Fruit fly (Drosophila melanogaster): Measurements from ENCODE around the gene CG32588.

The CG32588 gene

dm6 chrX:15210086-15210485 is 3.6 kb upstream of the CG32588 start, which contains the start of gene CG5662:
Gene CG5662, plus strand, starts transcription at chrX:15210386.
- TF ChIP-seq Snoo (tag; optimal IDR thresholded peaks at IDR 0.05), result no peak
- TF ChIP-seq CG9948 (tag; optimal IDR thresholded peaks at IDR 0.05), result no peak
- TF ChIP-seq CG10348 (GFP tag; IDR thresholded peaks at IDR 0.05), result no peak
- no peak for TF ChIP-seq D1 (tag; optimal IDR thresholded peaks at IDR 0.05)
- no peak for TF ChIP-seq CG15710 (tag; optimal IDR thresholded peaks at IDR 0.05)
- no peak for TF ChIP-seq Pif1A (GFP tag; optimal IDR thresholded peaks at IDR 0.05)
- no peak for TF ChIP-seq gl (tag; optimal IDR thresholded peaks at IDR 0.05)
- TF ChIP-seq CG8159 (tag; optimal IDR thresholded peaks at IDR 0.05), result no peak
- no peak for TF ChIP-seq CG14655 (GFP tag; optimal IDR thresholded peaks at IDR 0.05)
- no peak for TF ChIP-seq Pif1B (GFP tag; optimal IDR thresholded peaks at IDR 0.05)
- TF ChIP-seq rn (GFP tag; IDR thresholded peaks at IDR 0.05), result no peak
- TF ChIP-seq CG17806 (tag; optimal IDR thresholded peaks at IDR 0.05), result no peak
- TF ChIP-seq CG13204 (GFP tag; optimal IDR thresholded peaks at IDR 0.05), result no peak
- no peak for TF ChIP-seq CG32121 (GFP tag; IDR thresholded peaks at IDR 0.05)
- no peak for TF ChIP-seq CG4496 (GFP tag; IDR thresholded peaks at IDR 0.05)
- no peak for TF ChIP-seq CG8301 (tag; optimal IDR thresholded peaks at IDR 0.05)
- TF ChIP-seq CG34367 (tag; optimal IDR thresholded peaks at IDR 0.05), result no peak
- no peak for TF ChIP-seq Ets98B (GFP tag; IDR thresholded peaks at IDR 0.05)

DNA sequence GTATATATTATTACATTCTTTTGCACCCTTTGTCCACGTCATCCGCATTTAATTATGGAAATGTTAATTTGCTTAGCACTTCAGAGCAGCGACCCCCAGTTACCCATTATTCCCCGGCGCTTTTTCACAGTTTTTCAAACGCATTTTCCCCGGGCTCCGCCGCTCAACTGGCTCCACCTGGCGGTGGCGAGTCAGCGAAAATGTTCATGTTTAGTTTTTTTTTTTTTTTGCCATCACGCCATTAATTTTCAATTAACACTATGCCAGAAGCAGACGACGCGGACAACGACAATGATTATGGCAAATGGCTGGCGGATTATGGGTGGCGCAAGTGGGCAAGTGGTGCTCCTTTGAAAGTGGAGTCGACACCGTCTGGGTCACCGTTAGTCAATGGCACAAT is 2.8 kb downstream of the CG32588 start:
- TF ChIP-seq CG12605 (GFP tag; IDR thresholded peaks at IDR 0.05), result no peak
- TF ChIP-seq CG4496 (GFP tag; IDR thresholded peaks at IDR 0.05), result no peak
- no peak for TF ChIP-seq Ets98B (GFP tag; IDR thresholded peaks at IDR 0.05)
- TF ChIP-seq CG34367 (tag; optimal IDR thresholded peaks at IDR 0.05), result no peak
- TF ChIP-seq Snoo (tag; optimal IDR thresholded peaks at IDR 0.05), result no peak
- TF ChIP-seq Pif1A (GFP tag; optimal IDR thresholded peaks at IDR 0.05), result no peak
- TF ChIP-seq Pif1B (GFP tag; optimal IDR thresholded peaks at IDR 0.05), result no peak
- no peak for TF ChIP-seq EcR (GFP tag; optimal IDR thresholded peaks at IDR 0.05)
- no peak for TF ChIP-seq CG13204 (GFP tag; optimal IDR thresholded peaks at IDR 0.05)
- no peak for TF ChIP-seq CG14655 (GFP tag; optimal IDR thresholded peaks at IDR 0.05)
- TF ChIP-seq CG8159 (tag; optimal IDR thresholded peaks at IDR 0.05), result no peak
- no peak for TF ChIP-seq D1 (tag; optimal IDR thresholded peaks at IDR 0.05)
- TF ChIP-seq CG15710 (tag; optimal IDR thresholded peaks at IDR 0.05), result no peak
- no peak for TF ChIP-seq CG10348 (GFP tag; IDR thresholded peaks at IDR 0.05)

DNA sequence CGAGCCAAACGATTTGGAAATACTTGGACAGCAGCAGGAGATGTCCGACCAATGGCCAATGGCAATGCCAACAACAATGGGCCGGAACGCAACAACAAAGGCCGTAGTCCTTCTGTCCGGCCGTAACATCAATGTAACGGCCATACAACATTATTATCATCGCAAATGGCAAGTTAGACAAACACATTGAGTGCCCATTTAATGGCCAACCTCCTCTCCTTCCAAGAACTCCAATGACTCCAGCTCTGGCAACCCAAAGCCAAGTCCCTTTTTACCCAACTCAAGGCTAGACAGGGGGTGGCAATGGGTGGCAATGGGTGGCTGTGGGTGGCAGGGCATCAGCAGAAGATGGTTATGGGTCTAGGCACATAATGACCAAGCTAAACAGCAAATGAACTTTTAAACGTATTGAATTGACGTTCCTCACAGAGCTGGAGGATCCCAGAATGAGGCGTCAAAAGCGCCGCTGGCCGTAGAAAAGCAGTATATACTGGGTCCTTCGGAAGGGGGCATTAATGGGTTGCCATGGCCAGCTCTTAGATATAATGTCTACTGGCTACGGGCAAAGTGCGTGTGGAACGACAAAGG is 6.5 kb downstream of the CG32588 start:
- TF ChIP-seq CG8301 (tag; optimal IDR thresholded peaks at IDR 0.05), result no peak

dm6 chrX:15175171-15175883 is 31.1 kb downstream of the CG32588 start, which contains the start of gene CG43737:
Gene CG43737, plus strand, starts transcription at chrX:15175441.
- TF ChIP-seq CG4496 (GFP tag; IDR thresholded peaks at IDR 0.05) (0 out of 3 replicates have a peak, but pooled peaks have one; percentile 27), Snoo (tag; optimal IDR thresholded peaks at IDR 0.05) (no peak), CG14655 (GFP tag; optimal IDR thresholded peaks at IDR 0.05) (no peak)

DNA sequence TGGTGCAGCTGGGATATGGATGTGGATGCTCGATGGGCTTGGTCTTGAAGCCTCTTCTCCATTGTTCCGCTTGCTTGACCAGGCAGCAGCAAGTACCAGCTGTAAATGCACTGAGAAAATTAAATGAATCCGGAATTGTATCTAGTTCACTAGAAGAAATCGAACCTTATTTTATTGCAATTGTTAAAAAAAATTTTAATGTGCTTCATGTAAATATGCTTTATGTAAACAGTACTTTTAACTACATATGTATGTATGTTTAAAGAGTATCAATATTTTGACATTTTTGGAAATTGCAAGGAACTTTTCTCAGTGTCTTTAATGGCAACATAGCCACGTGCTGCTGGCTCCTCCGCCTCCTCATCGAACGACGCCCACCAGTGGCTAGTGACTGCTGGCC is 41.6 kb downstream of the CG32588 start:
- no peak for TF ChIP-seq CG15710 (tag; optimal IDR thresholded peaks at IDR 0.05)
- TF ChIP-seq CG13204 (GFP tag; optimal IDR thresholded peaks at IDR 0.05), result no peak
- 0 out of 3 replicates have a peak, but pooled peaks have one; percentile 32 for TF ChIP-seq CG4496 (GFP tag; IDR thresholded peaks at IDR 0.05)
- peak; percentile 72 for TF ChIP-seq CG8301 (tag; optimal IDR thresholded peaks at IDR 0.05)
- peak; percentile 70 for TF ChIP-seq CG14655 (GFP tag; optimal IDR thresholded peaks at IDR 0.05)
- TF ChIP-seq CG32121 (GFP tag; IDR thresholded peaks at IDR 0.05), result 0 out of 2 replicates have a peak, but pooled peaks have one; percentile 19

DNA sequence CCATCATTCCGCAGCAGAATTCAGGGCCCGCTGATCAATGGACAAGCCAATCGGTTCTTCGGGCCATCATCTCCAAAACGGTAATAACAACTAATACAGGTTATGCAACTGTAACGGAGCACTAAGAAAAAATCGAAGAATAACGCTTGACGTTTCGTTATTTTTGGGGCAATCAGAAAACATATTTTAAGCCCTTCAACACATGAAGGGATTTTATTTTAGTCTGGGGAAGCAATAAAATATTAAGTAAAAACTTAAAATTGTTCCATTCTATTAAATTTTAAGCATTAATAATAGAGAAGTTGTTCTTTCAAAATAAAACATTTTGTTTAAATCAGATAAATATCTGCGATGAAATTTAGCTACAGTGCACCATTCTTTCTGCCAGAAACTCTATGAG is 43.0 kb downstream of the CG32588 start:
- TF ChIP-seq Pif1B (GFP tag; optimal IDR thresholded peaks at IDR 0.05), result no peak
- peak; percentile 63 for TF ChIP-seq CG8301 (tag; optimal IDR thresholded peaks at IDR 0.05)
- peak; percentile 63 for TF ChIP-seq CG14655 (GFP tag; optimal IDR thresholded peaks at IDR 0.05)

dm6 chrX:15162941-15163340 is 43.5 kb downstream of the CG32588 start, which contains the start of gene CG9095:
Gene CG9095, minus strand, starts transcription at chrX:15163225.
- no peak for TF ChIP-seq Snoo (tag; optimal IDR thresholded peaks at IDR 0.05)
- no peak for TF ChIP-seq CG8301 (tag; optimal IDR thresholded peaks at IDR 0.05)
- peak; percentile 17; the same call in 1 of the 3 replicates for TF ChIP-seq fd96Ca (GFP tag; IDR thresholded peaks at IDR 0.05)
- no peak for TF ChIP-seq D1 (tag; optimal IDR thresholded peaks at IDR 0.05)
- TF ChIP-seq Pif1B (GFP tag; optimal IDR thresholded peaks at IDR 0.05), result no peak
- no peak for TF ChIP-seq CG34367 (tag; optimal IDR thresholded peaks at IDR 0.05)
- TF ChIP-seq Ets98B (GFP tag; IDR thresholded peaks at IDR 0.05), result 0 out of 2 replicates have a peak, but pooled peaks have one; percentile 5
- no peak for TF ChIP-seq CG14655 (GFP tag; optimal IDR thresholded peaks at IDR 0.05)
- TF ChIP-seq gl (tag; optimal IDR thresholded peaks at IDR 0.05), result no peak
- TF ChIP-seq CG8159 (tag; optimal IDR thresholded peaks at IDR 0.05), result no peak
- no peak for TF ChIP-seq CG10348 (GFP tag; IDR thresholded peaks at IDR 0.05)
- no peak for TF ChIP-seq rn (GFP tag; IDR thresholded peaks at IDR 0.05)
- no peak for TF ChIP-seq CG17806 (tag; optimal IDR thresholded peaks at IDR 0.05)
- peak; percentile 3 for TF ChIP-seq Pif1A (GFP tag; optimal IDR thresholded peaks at IDR 0.05)
- no peak for TF ChIP-seq CG12605 (GFP tag; IDR thresholded peaks at IDR 0.05)
- TF ChIP-seq CG32121 (GFP tag; IDR thresholded peaks at IDR 0.05), result no peak
- TF ChIP-seq EcR (GFP tag; optimal IDR thresholded peaks at IDR 0.05), result no peak
- TF ChIP-seq CG4496 (GFP tag; IDR thresholded peaks at IDR 0.05), result 0 out of 3 replicates have a peak, but pooled peaks have one; percentile 45
- TF ChIP-seq CG15710 (tag; optimal IDR thresholded peaks at IDR 0.05), result no peak
- no peak for TF ChIP-seq CG9948 (tag; optimal IDR thresholded peaks at IDR 0.05)
- TF ChIP-seq CG13204 (GFP tag; optimal IDR thresholded peaks at IDR 0.05), result no peak
